Worm (Caenorhabditis elegans) whole organism, L1 larva: ENCODE results near the gene sea-1.

Experiments
- fkh-10 ChIP-seq: sonication (generic microtip); optimal IDR thresholded peaks from 2 replicates; lab custom pipeline; 2017; ENCODE audit warnings: missing biosample characterization, missing genetic modification reagents, missing genetic modification characterization
- lin-13 ChIP-seq: fragments of 150-350 bp; optimal IDR thresholded peaks from 2 replicates; lab custom pipeline; 2014; ENCODE audit warnings: missing biosample characterization, missing genetic modification reagents, missing genetic modification characterization
- lin-39 ChIP-seq: fragments of 150-350 bp; optimal IDR thresholded peaks from 2 replicates; lab custom pipeline; 2014; ENCODE audit warnings: missing biosample characterization, missing genetic modification reagents, missing genetic modification characterization
- mdl-1 ChIP-seq, 2 experiments: fragments of 150-350 bp; optimal IDR thresholded peaks; 2 replicates each; lab custom pipeline; 2014 to 2017; ENCODE audit warnings: missing biosample characterization in 2 of 2, missing genetic modification characterization in 2 of 2, inconsistent platforms in 1 of 2
- nhr-237 ChIP-seq: fragments of 150-350 bp; optimal IDR thresholded peaks from 2 replicates; lab custom pipeline; 2014; ENCODE audit warnings: missing biosample characterization, missing genetic modification characterization
- nhr-84 ChIP-seq: sonication (generic microtip); optimal IDR thresholded peaks from 2 replicates; lab custom pipeline; 2017; ENCODE audit warnings: missing biosample characterization, missing genetic modification characterization
- pqm-1 ChIP-seq: sonication (generic microtip); optimal IDR thresholded peaks from 3 replicates; lab custom pipeline; 2017; ENCODE audit warnings: missing biosample characterization, missing genetic modification characterization
- skn-1 ChIP-seq: fragments of 150-350 bp; optimal IDR thresholded peaks from 2 replicates; lab custom pipeline; 2014; ENCODE audit warnings: missing biosample characterization, missing genetic modification characterization
- snpc-4 ChIP-seq: fragments of 150-350 bp; optimal IDR thresholded peaks from 2 replicates; lab custom pipeline; 2014; ENCODE audit warnings: missing biosample characterization, missing genetic modification characterization
- unc-130 ChIP-seq: fragments of 150-350 bp; optimal IDR thresholded peaks from 2 replicates; lab custom pipeline; 2017; ENCODE audit warnings: missing biosample characterization, missing genetic modification characterization, inconsistent platforms
- zag-1 ChIP-seq: fragments of 150-350 bp; optimal IDR thresholded peaks from 2 replicates; lab custom pipeline; 2014; ENCODE audit warnings: missing biosample characterization, missing genetic modification characterization

- TF ChIP-seq lin-13 (GFP tag; lab: Kevin White, UChicago) (no peak), pqm-1 (tag; lab: Kevin White, UChicago) (no peak), unc-130 (no peak), snpc-4 (tag; lab: Kevin White, UChicago) (no peak), fkh-10 (GFP tag; lab: Kevin White, UChicago) (no peak), skn-1 (tag; lab: Kevin White, UChicago) (no peak), nhr-84 (tag; lab: Kevin White, UChicago) (no peak), zag-1 (tag; lab: Kevin White, UChicago) (no peak), nhr-237 (tag; lab: Kevin White, UChicago) (no peak), mdl-1 (tag; optimal IDR thresholded peaks at IDR 0.05; lab: Kevin White, UChicago) (no peak), lin-39 (no peak)
Observed at ce11 chrII:3699591-3699990, 26.2 kb upstream of the sea-1 start, which contains the start of gene srx-104.
